Worm (Caenorhabditis elegans) whole organism, young adult: ENCODE results near the gene Y50D4A.1.

ENCODE experiments used
- B0261.1 ChIP-seq: sonication (generic microtip); optimal IDR thresholded peaks from 2 replicates; lab custom pipeline; 2016; ENCODE audit warnings: mild to moderate bottlenecking, missing genetic modification characterization, moderate library complexity, missing compliant biosample characterization
- B0336.3 ChIP-seq: fragments of 200-800 bp; sonication (Bioruptor generic); IDR thresholded peaks from 2 replicates; pipeline ENCODE4 v1.3.6; 2022; ENCODE audit warnings: missing genetic modification characterization, missing compliant biosample characterization
- F37B4.10 ChIP-seq: fragments of 200-800 bp; sonication (Bioruptor generic); IDR thresholded peaks from 2 replicates; pipeline ENCODE4 v1.3.6; 2022; ENCODE audit warnings: missing genetic modification characterization, missing compliant biosample characterization
- F49E8.2 ChIP-seq: sonication (generic microtip); optimal IDR thresholded peaks from 3 replicates; lab custom pipeline; 2017; ENCODE audit warnings: missing genetic modification characterization, mild to moderate bottlenecking, missing compliant biosample characterization, antibody characterized with exemption, moderate library complexity; ENCODE audit not compliant: insufficient read depth
- F52B5.7 ChIP-seq: sonication (generic microtip); optimal IDR thresholded peaks from 2 replicates; lab custom pipeline; 2016; ENCODE audit warnings: mild to moderate bottlenecking, missing genetic modification characterization, missing compliant biosample characterization
- Y53G8AR.9 ChIP-seq: fragments of 200-800 bp; sonication (Bioruptor generic); conservative IDR thresholded peaks from 2 replicates; pipeline ENCODE4 v1.3.6; 2022; ENCODE audit warnings: missing genetic modification reagents, missing genetic modification characterization, missing compliant biosample characterization
- Y56A3A.18 ChIP-seq: fragments of 200-800 bp; sonication (Bioruptor generic); IDR thresholded peaks from 2 replicates; pipeline ENCODE4 v1.3.6; 2022; ENCODE audit warnings: missing genetic modification reagents, missing genetic modification characterization, missing compliant biosample characterization
- Y67H2A.10 ChIP-seq: fragments of 200-800 bp; sonication (Bioruptor generic); conservative IDR thresholded peaks from 2 replicates; pipeline ENCODE4 v1.3.6; 2022; ENCODE audit warnings: missing genetic modification reagents, missing genetic modification characterization, missing compliant biosample characterization
- Y79H2A.3 ChIP-seq: fragments of 200-800 bp; sonication (Bioruptor generic); conservative IDR thresholded peaks from 2 replicates; pipeline ENCODE4 v1.3.6; 2022; ENCODE audit warnings: missing genetic modification reagents, missing genetic modification characterization, missing compliant biosample characterization
- Y95B8A.8 ChIP-seq: fragments of 200-800 bp; sonication (Bioruptor generic); IDR thresholded peaks from 2 replicates; pipeline ENCODE4 v1.3.6; 2022; ENCODE audit warnings: missing genetic modification reagents, missing genetic modification characterization, missing compliant biosample characterization
- ama-1 ChIP-seq, 3 experiments: fragments of 150-350 bp in 1 of 3; sonication (generic microtip) in 2 of 3; optimal IDR thresholded peaks; 2 replicates each; lab custom pipeline; 2014 to 2018; ENCODE audit warnings: missing biosample characterization in 2 of 3, missing genetic modification characterization in 2 of 3, missing genetic modification reagents in 2 of 3
- bed-1 ChIP-seq: fragments of 200-800 bp; sonication (Bioruptor generic); IDR thresholded peaks from 2 replicates; pipeline ENCODE4 v1.3.6; 2022; ENCODE audit warnings: missing genetic modification reagents, missing genetic modification characterization, missing compliant biosample characterization
- ccch-3 ChIP-seq: fragments of 200-800 bp; sonication (Bioruptor generic); optimal IDR thresholded peaks from 2 replicates; lab custom pipeline; 2018; ENCODE audit warnings: mild to moderate bottlenecking, missing genetic modification characterization, missing compliant biosample characterization
- ceh-40 ChIP-seq: fragments of 200-800 bp; sonication (Bioruptor generic); IDR thresholded peaks from 2 replicates; pipeline ENCODE4 v1.3.6; 2022; ENCODE audit warnings: missing genetic modification characterization, missing compliant biosample characterization
- ceh-79 ChIP-seq: sonication (generic microtip); optimal IDR thresholded peaks from 2 replicates; lab custom pipeline; 2017; ENCODE audit warnings: mild to moderate bottlenecking, missing genetic modification characterization, missing compliant biosample characterization
- chd-7 ChIP-seq: sonication (generic microtip); optimal IDR thresholded peaks from 2 replicates; lab custom pipeline; 2016; ENCODE audit warnings: mild to moderate bottlenecking, missing genetic modification characterization, moderate library complexity, missing compliant biosample characterization
- dox-1 ChIP-seq: fragments of 200-800 bp; sonication (Bioruptor generic); IDR thresholded peaks from 2 replicates; pipeline ENCODE4 v1.3.6; 2022; ENCODE audit warnings: missing genetic modification reagents, missing genetic modification characterization, missing compliant biosample characterization
- dpl-1 ChIP-seq: fragments of 150-350 bp; optimal IDR thresholded peaks from 2 replicates; lab custom pipeline; 2014; ENCODE audit warnings: missing biosample characterization, missing genetic modification reagents, missing genetic modification characterization
- egrh-3 ChIP-seq: fragments of 200-800 bp; sonication (Bioruptor generic); IDR thresholded peaks from 2 replicates; pipeline ENCODE4 v1.3.6; 2022; ENCODE audit warnings: missing genetic modification reagents, missing genetic modification characterization, missing compliant biosample characterization
- him-1 ChIP-seq: sonication (generic microtip); optimal IDR thresholded peaks from 2 replicates; lab custom pipeline; 2016; ENCODE audit warnings: missing genotype, missing genetic modification reagents, missing genetic modification characterization, missing compliant biosample characterization
- hlh-26 ChIP-seq: fragments of 200-800 bp; sonication (Bioruptor generic); conservative IDR thresholded peaks from 2 replicates; pipeline ENCODE4 v1.3.6; 2022; ENCODE audit warnings: missing genetic modification reagents, missing genetic modification characterization, missing compliant biosample characterization
- hsf-1 ChIP-seq: fragments of 200-800 bp; sonication (Bioruptor generic); IDR thresholded peaks from 2 replicates; pipeline ENCODE4 v1.3.6; 2022; ENCODE audit warnings: missing genetic modification reagents, missing genetic modification characterization, missing compliant biosample characterization
- lir-1 ChIP-seq: fragments of 200-800 bp; sonication (Bioruptor generic); conservative IDR thresholded peaks from 2 replicates; pipeline ENCODE4 v1.3.6; 2022; ENCODE audit warnings: missing genetic modification reagents, missing genetic modification characterization, missing compliant biosample characterization
- madf-10 ChIP-seq: sonication (generic microtip); optimal IDR thresholded peaks from 2 replicates; lab custom pipeline; 2016; ENCODE audit warnings: mild to moderate bottlenecking, missing genetic modification characterization, missing compliant biosample characterization
- madf-3 ChIP-seq: fragments of 200-800 bp; sonication (Bioruptor generic); IDR thresholded peaks from 2 replicates; pipeline ENCODE4 v1.3.6; 2022; ENCODE audit warnings: missing genetic modification reagents, missing genetic modification characterization, missing compliant biosample characterization
- madf-6 ChIP-seq: fragments of 200-800 bp; sonication (Bioruptor generic); IDR thresholded peaks from 2 replicates; pipeline ENCODE4 v1.3.6; 2022; ENCODE audit warnings: missing genetic modification reagents, missing genetic modification characterization, missing compliant biosample characterization
- madf-8 ChIP-seq: fragments of 200-800 bp; sonication (Bioruptor generic); conservative IDR thresholded peaks from 2 replicates; pipeline ENCODE4 v1.3.6; 2022; ENCODE audit warnings: missing genetic modification reagents, missing genetic modification characterization, missing compliant biosample characterization
- mcd-1 ChIP-seq: fragments of 200-800 bp; sonication (Bioruptor generic); IDR thresholded peaks from 2 replicates; pipeline ENCODE4 v1.3.6; 2022; ENCODE audit warnings: missing genetic modification reagents, missing genetic modification characterization, missing compliant biosample characterization
- nfya-1 ChIP-seq: sonication (generic microtip); optimal IDR thresholded peaks from 2 replicates; lab custom pipeline; 2017; ENCODE audit warnings: antibody characterized with exemption, missing compliant biosample characterization, missing genetic modification characterization, borderline replicate concordance; ENCODE audit not compliant: insufficient read depth
- nfyb-1 ChIP-seq: fragments of 200-800 bp; sonication (Bioruptor generic); IDR thresholded peaks from 2 replicates; pipeline ENCODE4 v1.3.6; 2022; ENCODE audit warnings: missing genetic modification reagents, missing genetic modification characterization, missing compliant biosample characterization
- nhr-80 ChIP-seq: sonication (generic microtip); optimal IDR thresholded peaks from 2 replicates; lab custom pipeline; 2016; ENCODE audit warnings: missing genetic modification characterization, missing compliant biosample characterization
- rpc-1 ChIP-seq, 2 experiments: fragments of 150-350 bp in 1 of 2; sonication (generic microtip) in 1 of 2; optimal IDR thresholded peaks; 2 replicates each; lab custom pipeline; 2014 to 2018; ENCODE audit warnings: missing biosample characterization in 1 of 2, missing genetic modification characterization in 1 of 2, missing genetic modification reagents in 1 of 2, missing genotype in 1 of 2
- sea-2 ChIP-seq: fragments of 200-800 bp; sonication (Bioruptor generic); IDR thresholded peaks from 2 replicates; pipeline ENCODE4 v1.3.6; 2022; ENCODE audit warnings: missing genetic modification characterization, missing compliant biosample characterization
- somi-1 ChIP-seq: fragments of 200-800 bp; sonication (Bioruptor generic); optimal IDR thresholded peaks from 2 replicates; lab custom pipeline; 2018; ENCODE audit warnings: mild to moderate bottlenecking, missing genetic modification characterization, missing compliant biosample characterization
- ztf-28 ChIP-seq: fragments of 200-800 bp; sonication (Bioruptor generic); IDR thresholded peaks from 2 replicates; pipeline ENCODE4 v1.3.6; 2022; ENCODE audit warnings: missing genetic modification reagents, missing genetic modification characterization, missing compliant biosample characterization

Gene Y50D4A.1

ce11 chrV:1252794-1253193 lies 45.1 kb downstream of the Y50D4A.1 start (continued):
- TF ChIP-seq chd-7 (tag; lab: Kevin White, UChicago), result no peak

ce11 chrV:1254769-1255168 lies 47.1 kb downstream of the Y50D4A.1 start:
- TF ChIP-seq dox-1 (GFP tag; lab: Robert Waterston, UW) (peak; percentile 36; the same call in 1 of the 2 replicates), hsf-1 (GFP tag; lab: Robert Waterston, UW) (peak; percentile 96)

- TF ChIP-seq madf-6 (GFP tag; lab: Robert Waterston, UW), result 0 out of 2 replicates have a peak, but pooled peaks have one; percentile 14
- peak; percentile 97 for TF ChIP-seq hsf-1 (GFP tag; lab: Robert Waterston, UW)
- TF ChIP-seq dox-1 (GFP tag; lab: Robert Waterston, UW), result peak; percentile 64
These were observed 48.6 kb downstream of the Y50D4A.1 start for ce11 chrV:1256278-1256677.

- 0 out of 2 replicates have a peak, but pooled peaks have one; percentile 45 for TF ChIP-seq dox-1 (GFP tag; lab: Robert Waterston, UW)
- peak; percentile 95 for TF ChIP-seq hsf-1 (GFP tag; lab: Robert Waterston, UW)
These were observed 49.4 kb downstream of the Y50D4A.1 start for ce11 chrV:1257054-1257453.

ce11 chrV:1257929-1258328 lies 50.2 kb downstream of the Y50D4A.1 start:
- TF ChIP-seq dox-1 (GFP tag; lab: Robert Waterston, UW) (0 out of 2 replicates have a peak, but pooled peaks have one; percentile 36), hsf-1 (GFP tag; lab: Robert Waterston, UW) (peak; percentile 93)

- TF ChIP-seq madf-10 (tag; lab: Kevin White, UChicago) (no peak), him-1 (tag; lab: Kevin White, UChicago) (no peak), bed-1 (GFP tag; lab: Robert Waterston, UW) (no peak), Y95B8A.8 (GFP tag; lab: Robert Waterston, UW) (no peak), F49E8.2 (no peak), madf-3 (GFP tag; lab: Robert Waterston, UW) (no peak), somi-1 (no peak), F37B4.10 (no peak), nhr-80 (tag; lab: Kevin White, UChicago) (no peak), ccch-3 (GFP tag; lab: Kevin White, UChicago) (no peak), sea-2 (no peak), Y53G8AR.9 (no peak), egrh-3 (GFP tag; lab: Robert Waterston, UW) (no peak), hsf-1 (GFP tag; lab: Robert Waterston, UW) (no peak), nfya-1 (tag; lab: Kevin White, UChicago) (no peak), B0261.1 (tag; lab: Kevin White, UChicago) (no peak), dpl-1 (GFP tag; lab: Kevin White, UChicago) (no peak), ama-1 (optimal IDR thresholded peaks at IDR 0.05; lab: Kevin White, UChicago) (no peak), ama-1 (GFP tag; optimal IDR thresholded peaks at IDR 0.05; lab: Kevin White, UChicago) (no peak), B0336.3 (no peak)
- TF ChIP-seq, all 124 proteins: peak for 0
These were observed 52.4 kb downstream of the Y50D4A.1 start, which contains the start of gene C39F7.1 for ce11 chrV:1260042-1260441. Gene C39F7.1, plus strand, starts transcription at chrV:1260342.

ce11 chrV:1262036-1262435 lies 54.3 kb downstream of the Y50D4A.1 start:
- TF ChIP-seq Y56A3A.18 (GFP tag; lab: Robert Waterston, UW) (0 out of 2 replicates have a peak, but pooled peaks have one; percentile 11), ztf-28 (GFP tag; lab: Robert Waterston, UW) (0 out of 2 replicates have a peak, but pooled peaks have one; percentile 6), hlh-26 (no peak), madf-10 (tag; lab: Kevin White, UChicago) (no peak), nfyb-1 (GFP tag; lab: Robert Waterston, UW) (0 out of 2 replicates have a peak, but pooled peaks have one; percentile 28), madf-3 (GFP tag; lab: Robert Waterston, UW) (0 out of 2 replicates have a peak, but pooled peaks have one; percentile 12), F52B5.7 (tag; lab: Kevin White, UChicago) (no peak), mcd-1 (GFP tag; lab: Robert Waterston, UW) (peak; percentile 46), madf-8 (no peak), rpc-1 (optimal IDR thresholded peaks at IDR 0.05; lab: Kevin White, UChicago) (no peak), rpc-1 (tag; optimal IDR thresholded peaks at IDR 0.05; lab: Kevin White, UChicago) (no peak), Y67H2A.10 (no peak), ceh-79 (tag; lab: Kevin White, UChicago) (no peak), B0336.3 (peak; percentile 43; the same call in 1 of the 2 replicates), lir-1 (GFP tag; lab: Robert Waterston, UW) (no peak), ceh-40 (GFP tag; lab: Robert Waterston, UW) (no peak), F37B4.10 (no peak), Y79H2A.3 (GFP tag; lab: Robert Waterston, UW) (peak; percentile 40; the same call in 1 of the 2 replicates), hsf-1 (GFP tag; lab: Robert Waterston, UW) (peak; percentile 46; the same call in 1 of the 2 replicates)
